Fruit fly (Drosophila melanogaster): ENCODE results near the gene CG42590.

CG42590 gene

DNA sequence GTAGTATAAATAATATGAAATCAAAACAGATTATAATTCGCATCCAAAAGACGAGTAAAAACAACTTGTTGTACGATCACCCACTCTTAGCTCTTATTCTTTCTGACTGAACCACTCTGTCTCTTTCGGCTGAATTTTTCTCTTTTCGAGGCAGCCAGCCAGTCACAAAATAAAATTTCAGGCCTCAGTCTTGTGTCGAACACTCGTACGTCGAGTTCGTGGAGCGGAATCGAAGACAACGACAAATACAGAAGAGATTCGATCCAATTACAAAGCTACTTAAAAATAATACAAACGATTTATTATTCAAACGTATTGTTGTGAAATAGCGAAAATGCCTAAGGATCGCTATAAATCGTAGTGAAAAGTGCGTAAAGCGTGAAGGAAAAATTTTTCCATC is 8.1 kb upstream of the CG42590 start:
- TF ChIP-seq CG17801 (GFP tag; optimal IDR thresholded peaks at IDR 0.05; ENCODE audit: partially characterized antibody) = peak; percentile 12

DNA sequence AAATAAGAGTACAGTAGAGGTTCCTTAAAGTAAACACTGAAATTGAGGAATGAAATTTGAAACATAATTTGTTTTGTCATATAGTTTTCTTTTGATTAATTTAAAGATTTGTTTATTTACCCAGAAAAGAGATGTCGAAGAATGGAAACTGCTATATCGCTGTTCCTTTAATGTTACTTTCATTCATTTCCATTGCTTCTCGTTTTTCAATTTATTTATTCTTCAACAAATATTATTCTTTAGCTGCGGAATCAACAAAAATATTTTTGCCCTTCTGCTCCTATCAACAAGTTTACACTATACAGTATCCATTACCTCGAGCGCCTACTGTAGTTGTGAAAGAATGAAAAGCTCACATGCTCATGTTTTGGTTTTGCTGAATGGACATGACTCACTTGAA is 7.1 kb upstream of the CG42590 start:
- peak; percentile 57 for TF ChIP-seq CG17801 (GFP tag; optimal IDR thresholded peaks at IDR 0.05; ENCODE audit: partially characterized antibody)

DNA sequence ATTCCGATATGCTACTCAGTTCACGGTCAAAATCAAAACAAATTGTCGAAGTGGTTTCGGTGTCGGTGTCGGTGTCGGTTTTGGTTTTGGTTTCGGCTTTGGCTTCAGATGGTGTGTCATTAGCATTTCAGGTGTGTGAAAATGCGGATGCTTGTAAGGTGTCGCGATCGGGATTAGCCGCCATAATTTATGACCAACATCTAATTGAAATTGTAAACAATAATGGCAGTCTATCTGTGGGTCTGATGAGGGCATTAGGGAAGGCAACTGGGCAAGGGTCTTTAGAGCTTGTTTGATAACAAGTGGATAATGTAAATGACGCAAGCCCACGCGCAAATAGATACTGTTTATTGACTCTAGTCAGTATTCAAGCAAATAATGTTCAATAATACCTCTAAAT is 5.9 kb upstream of the CG42590 start:
- no peak for TF ChIP-seq CG17801 (GFP tag; optimal IDR thresholded peaks at IDR 0.05; ENCODE audit: partially characterized antibody)

DNA sequence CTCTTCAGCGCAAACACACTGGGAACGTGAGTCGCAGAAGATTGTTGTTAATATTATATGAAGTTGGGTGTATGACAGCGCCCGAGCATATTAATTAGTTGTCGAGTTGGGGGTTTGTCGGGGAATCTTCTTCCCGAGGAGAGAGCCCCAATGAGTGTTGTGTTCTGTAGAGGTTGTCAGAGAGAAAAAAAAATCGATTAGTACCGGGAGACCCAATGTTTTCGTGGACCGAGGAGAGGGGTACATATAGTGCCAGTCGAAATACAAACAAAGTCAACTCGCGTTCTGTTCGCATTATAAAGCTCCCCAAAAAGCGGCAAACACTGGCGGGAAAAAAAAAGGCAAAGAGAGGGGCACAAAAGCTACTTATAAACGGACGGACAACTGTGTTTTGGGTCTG is 4.8 kb upstream of the CG42590 start:
- no peak for TF ChIP-seq CG17801 (GFP tag; optimal IDR thresholded peaks at IDR 0.05; ENCODE audit: partially characterized antibody)

DNA sequence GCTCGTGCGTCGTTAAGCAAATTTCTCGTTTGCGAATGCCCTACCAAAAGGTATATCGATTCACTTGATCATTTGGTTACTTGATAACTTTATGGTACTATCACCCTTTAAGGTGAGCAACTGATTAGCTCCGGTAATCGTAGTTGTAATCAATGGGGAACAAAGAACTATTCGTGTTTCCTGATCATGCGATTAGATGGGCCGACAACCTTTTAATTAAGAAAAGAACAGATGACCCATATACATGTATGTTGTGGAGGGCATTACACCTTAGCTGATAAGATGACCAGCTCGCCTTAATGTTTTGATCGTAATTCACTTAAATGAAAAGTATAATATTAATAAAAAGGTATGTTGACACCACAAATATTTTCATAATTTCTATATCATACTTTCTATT is 4.3 kb upstream of the CG42590 start:
- TF ChIP-seq CG17801 (GFP tag; optimal IDR thresholded peaks at IDR 0.05; ENCODE audit: partially characterized antibody) = no peak

DNA sequence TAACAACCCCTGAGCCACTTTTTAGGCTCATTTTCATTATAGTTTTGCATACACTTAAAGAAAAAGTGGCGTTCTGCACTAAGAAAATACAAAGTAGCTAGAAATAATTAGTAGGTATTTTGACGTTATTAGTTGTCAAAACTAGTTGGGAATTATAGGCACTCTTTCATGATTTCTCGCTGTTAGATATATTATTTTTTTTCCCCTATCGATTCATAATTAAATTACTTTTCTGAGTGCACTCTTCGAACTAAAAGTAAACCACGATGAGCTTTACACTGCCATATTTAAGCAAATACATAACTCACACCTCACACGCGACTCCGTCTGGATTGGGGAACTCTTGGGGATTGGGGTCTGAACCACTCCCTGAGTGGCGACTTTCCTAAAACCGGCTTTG is 3.7 kb upstream of the CG42590 start:
- peak; percentile 62 for TF ChIP-seq CG17801 (GFP tag; optimal IDR thresholded peaks at IDR 0.05; ENCODE audit: partially characterized antibody)

DNA sequence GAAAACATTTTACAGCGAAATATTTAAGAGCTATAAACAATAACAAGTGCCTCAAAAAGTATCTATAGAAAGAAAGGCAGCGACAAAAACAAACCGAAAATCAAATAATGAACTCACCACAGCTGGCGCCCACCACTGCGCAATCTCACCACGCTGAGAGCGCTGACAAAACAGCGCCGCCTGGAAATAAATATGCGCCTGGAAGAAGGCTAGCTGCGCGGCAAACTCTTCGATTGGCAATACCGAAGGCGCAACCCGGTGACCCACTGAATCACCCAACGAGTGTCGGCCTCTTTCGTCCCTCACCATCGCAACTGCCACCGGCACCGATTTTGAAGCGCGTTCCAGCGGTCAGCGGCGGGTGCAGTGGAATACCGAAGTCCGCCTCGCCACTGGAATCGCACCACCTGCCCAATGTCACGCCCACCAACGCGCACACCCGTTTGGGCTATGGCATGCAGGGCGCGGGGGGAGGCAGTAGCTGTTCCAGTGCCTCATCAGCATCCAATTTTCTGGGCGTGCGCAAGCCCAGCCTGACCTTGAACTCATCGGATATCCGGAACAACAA is 2.7 kb upstream of the CG42590 start:
- no peak for TF ChIP-seq CG17801 (GFP tag; optimal IDR thresholded peaks at IDR 0.05; ENCODE audit: partially characterized antibody)

DNA sequence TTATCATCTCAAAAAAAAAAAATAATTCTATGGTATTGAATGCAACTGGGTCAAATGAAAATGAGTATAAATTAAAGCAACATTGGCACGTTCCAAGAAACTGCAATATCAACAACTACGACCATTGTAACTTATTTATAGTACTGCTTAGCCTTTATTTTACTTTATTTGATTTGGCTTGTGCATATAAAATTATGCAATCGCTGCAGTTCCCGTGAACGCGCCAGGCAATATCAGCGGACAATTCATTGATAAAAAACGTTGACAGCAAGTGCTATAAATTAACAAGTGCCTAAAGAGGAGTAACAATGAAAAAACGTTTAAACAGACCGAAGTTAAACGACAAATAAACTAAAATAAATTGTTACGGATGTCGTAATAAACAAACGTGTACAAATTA is 2.1 kb upstream of the CG42590 start:
- no peak for TF ChIP-seq CG17801 (GFP tag; optimal IDR thresholded peaks at IDR 0.05; ENCODE audit: partially characterized antibody)

DNA sequence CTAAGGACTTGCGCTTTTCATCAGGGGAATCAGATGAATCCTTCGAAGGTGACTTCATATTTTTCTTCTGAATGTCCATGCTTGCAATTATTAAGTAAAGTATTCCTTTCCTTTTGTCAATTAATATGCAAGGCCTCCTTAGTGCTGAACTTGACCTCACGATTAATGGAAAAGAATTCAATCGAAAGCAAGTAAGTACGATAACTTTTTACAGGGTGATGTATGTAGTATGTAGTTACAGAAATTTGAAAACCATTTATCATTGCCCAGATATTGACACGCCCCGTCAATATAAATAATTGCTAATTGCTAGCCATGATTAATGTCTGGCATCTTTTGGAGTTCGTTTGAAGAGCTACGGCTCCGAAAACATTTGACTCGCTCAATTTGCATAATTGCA is 793 bp upstream of the CG42590 start, which contains the start of gene CG42591:
TSS of gene CG42591 (minus strand) at position 101 of the 400 bp plus-strand sequence.
- TF ChIP-seq CG17801 (GFP tag; optimal IDR thresholded peaks at IDR 0.05; ENCODE audit: partially characterized antibody) = no peak

DNA sequence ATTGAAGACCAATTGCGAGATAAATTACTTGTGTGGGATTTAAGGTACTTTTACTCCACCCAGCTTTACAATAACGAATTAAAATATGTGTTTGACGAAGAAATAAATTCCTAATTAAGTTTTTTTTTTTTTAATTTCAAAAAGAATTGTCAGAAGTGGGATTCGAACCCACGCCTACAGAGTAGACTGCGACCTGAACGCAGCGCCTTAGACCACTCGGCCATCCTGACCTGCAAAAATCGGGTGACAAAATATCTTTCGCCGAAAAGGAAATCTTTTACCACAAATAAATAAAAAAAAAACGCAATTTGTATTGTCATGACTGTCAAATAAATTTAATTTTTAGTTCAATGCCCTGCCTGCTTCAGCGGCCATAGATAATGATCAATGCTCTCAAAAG is 1.0 kb downstream of the CG42590 start:
- no peak for TF ChIP-seq CG17801 (GFP tag; optimal IDR thresholded peaks at IDR 0.05; ENCODE audit: partially characterized antibody)

DNA sequence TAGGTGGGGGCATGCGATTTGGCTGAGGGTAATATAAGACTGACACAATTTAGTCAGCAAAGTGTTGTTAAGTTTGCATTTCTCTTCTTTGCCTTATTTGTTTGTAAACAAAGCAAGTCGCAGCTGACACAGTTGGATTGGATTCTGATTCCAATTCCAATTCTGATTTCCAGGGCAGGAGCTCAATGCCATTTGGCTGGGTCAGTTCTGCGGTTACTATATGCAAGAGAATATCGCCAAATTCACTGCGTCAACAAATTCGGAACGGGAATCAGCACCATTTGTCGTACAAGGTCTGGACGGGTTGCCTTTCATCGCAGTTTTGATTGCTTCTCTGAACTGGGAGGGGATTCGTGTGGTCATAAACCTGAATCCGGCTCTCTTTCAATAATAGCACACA is 1.6 kb downstream of the CG42590 start:
- TF ChIP-seq CG17801 (GFP tag; optimal IDR thresholded peaks at IDR 0.05; ENCODE audit: partially characterized antibody) = no peak

DNA sequence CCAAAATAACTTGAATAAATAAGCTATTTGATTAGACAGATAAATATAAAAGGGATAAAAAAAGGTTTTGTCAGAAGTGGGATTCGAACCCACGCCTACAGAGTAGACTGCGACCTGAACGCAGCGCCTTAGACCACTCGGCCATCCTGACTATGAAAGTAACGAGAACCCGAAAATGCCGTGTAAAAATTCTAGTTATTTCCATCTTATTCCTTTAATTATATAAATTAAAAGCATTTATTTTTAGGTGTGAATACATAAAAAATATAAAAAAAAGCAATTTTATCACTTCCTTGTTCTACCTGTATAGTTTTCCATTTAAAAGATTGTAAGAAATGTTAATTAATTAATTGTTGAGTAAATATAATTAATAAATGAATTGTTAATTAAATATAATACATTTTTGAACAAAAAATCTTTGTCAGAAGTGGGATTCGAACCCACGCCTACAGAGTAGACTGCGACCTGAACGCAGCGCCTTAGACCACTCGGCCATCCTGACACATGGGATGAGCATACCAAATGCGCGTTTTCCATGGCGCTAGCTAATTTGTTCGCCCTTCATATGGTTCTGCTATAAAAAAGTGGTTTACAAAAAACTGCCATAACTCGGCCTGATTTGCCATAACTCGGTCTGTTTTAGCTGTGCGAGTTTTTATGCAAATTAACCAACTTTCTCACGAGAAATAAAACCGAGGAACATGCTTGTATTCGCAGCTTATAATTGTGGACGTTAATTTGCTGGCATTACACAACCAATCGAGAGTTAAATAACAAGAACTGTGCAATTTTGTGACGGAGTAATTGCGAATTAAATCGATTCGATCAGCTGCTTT is 3.3 kb downstream of the CG42590 start:
- TF ChIP-seq CG17801 (GFP tag; optimal IDR thresholded peaks at IDR 0.05; ENCODE audit: partially characterized antibody) = no peak

DNA sequence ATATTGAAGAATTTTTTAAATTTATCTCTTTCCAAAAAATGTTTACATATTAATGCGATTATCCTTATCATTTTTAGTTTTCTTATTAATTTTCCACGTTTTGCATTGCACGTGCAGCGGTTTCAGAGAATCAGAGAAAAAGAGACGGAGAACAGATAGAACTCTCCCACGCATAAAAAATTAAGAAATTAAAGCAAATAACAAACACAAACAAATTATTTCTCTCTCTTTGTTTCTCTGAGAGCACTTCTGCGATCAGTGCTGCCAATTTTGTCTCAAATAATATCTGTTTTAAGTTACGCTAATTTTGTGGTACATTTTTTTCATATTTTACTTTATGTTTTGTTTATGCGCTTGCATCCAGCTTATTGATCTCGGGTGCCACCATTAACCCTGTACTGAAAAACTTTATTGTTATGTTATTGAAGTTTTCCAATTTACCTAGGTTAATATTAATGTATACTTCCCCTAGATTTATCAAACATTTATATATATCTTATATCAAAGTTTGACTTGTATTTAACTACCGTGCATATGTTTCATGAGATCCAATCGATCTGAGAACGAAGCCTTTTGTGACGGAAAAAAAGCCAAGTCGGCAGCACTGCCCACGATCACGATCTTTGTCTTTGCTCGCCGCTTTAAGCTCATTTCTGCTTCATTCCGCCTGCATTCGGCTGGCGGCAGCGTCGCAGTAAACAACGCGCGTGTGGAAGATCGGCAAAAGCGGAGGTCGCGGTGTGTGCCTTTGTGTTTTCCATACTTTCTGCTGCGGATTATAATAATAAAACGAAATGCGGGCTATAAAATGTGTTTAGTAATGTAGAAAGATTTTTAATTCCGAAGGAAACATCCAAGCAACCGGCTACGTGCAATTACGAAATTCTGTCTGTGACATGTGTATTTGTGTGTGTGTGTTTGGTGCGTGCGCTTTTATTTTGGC is 5.6 kb downstream of the CG42590 start, which contains the start of gene Sarm:
TSS of gene Sarm (plus strand) at position 661 of the 943 bp plus-strand sequence.
- peak; percentile 62 for TF ChIP-seq CG17801 (GFP tag; optimal IDR thresholded peaks at IDR 0.05; ENCODE audit: partially characterized antibody)

DNA sequence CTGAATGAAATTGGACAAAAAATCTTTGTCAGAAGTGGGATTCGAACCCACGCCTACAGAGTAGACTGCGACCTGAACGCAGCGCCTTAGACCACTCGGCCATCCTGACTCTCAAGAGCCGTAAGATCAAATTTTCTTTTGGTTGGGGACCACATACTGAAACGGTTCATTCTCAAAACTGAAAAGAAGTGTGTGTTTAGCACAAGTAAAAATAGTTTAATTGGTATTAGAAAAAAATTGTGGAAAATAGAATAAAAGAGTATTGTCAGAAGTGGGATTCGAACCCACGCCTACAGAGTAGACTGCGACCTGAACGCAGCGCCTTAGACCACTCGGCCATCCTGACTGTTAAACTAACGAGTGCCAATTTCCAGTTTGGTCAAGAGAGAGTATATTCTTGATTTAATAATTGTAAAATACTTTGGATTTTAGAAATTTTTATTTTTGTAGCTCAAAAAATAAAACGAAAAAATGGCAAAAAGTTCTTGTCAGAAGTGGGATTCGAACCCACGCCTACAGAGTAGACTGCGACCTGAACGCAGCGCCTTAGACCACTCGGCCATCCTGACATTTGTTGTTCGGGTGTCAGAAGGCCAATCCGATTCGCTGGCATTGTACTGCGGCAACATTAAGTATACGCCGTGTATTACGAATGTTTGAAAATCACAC is 8.7 kb downstream of the CG42590 start:
- peak; percentile 21 for TF ChIP-seq CG17801 (GFP tag; optimal IDR thresholded peaks at IDR 0.05; ENCODE audit: partially characterized antibody)

Measured in ovary, adult (tissue).